Fruit fly (Drosophila melanogaster): ENCODE results near the gene Or2a.
A peak's percentile ranks its signal among the peaks of the same experiment; 100 is the strongest.

Or2a gene

dm6 chrX:2294474-2295434, 48.7 kb downstream of the Or2a start (continued):
- TF ChIP-seq tna (GFP tag; IDR thresholded peaks at IDR 0.05; ENCODE audit: partially characterized antibody) (no peak), CG4328 (GFP tag; optimal IDR thresholded peaks at IDR 0.05) (peak; percentile 45), bbx (GFP tag; IDR thresholded peaks at IDR 0.05; ENCODE audit: partially characterized antibody) (no peak), oc (tag; optimal IDR thresholded peaks at IDR 0.05) (no peak), Atf-2 (GFP tag; optimal IDR thresholded peaks at IDR 0.05) (no peak), nmo (GFP tag; optimal IDR thresholded peaks at IDR 0.05) (no peak), CG4282 (GFP tag; optimal IDR thresholded peaks at IDR 0.05) (no peak), HLH54F (GFP tag; optimal IDR thresholded peaks at IDR 0.05) (no peak), vfl (GFP tag; optimal IDR thresholded peaks at IDR 0.05) (no peak), sisA (GFP tag; IDR thresholded peaks at IDR 0.05) (0 out of 2 replicates have a peak, but pooled peaks have one; percentile 7), CG1024 (GFP tag; IDR thresholded peaks at IDR 0.05) (peak; percentile 34; the same call in 1 of the 2 replicates), CG10979 (tag; optimal IDR thresholded peaks at IDR 0.05) (no peak), nau (GFP tag; optimal IDR thresholded peaks at IDR 0.05) (peak; percentile 18), CG12236 (GFP tag; optimal IDR thresholded peaks at IDR 0.05) (peak; percentile 20), CG8359 (GFP tag; optimal IDR thresholded peaks at IDR 0.05; ENCODE audit: borderline replicate concordance) (peak; percentile 4), CG5180 (GFP tag; optimal IDR thresholded peaks at IDR 0.05) (no peak), CG34224 (GFP tag; IDR thresholded peaks at IDR 0.05; ENCODE audit: partially characterized antibody) (no peak), Dp (GFP tag; optimal IDR thresholded peaks at IDR 0.05) (no peak), CG10565 (GFP tag; optimal IDR thresholded peaks at IDR 0.05) (no peak), Camta (GFP tag; optimal IDR thresholded peaks at IDR 0.05) (no peak), CG18764 (GFP tag; optimal IDR thresholded peaks at IDR 0.05) (no peak), CG5245 (GFP tag; optimal IDR thresholded peaks at IDR 0.05) (no peak), CG3838 (GFP tag; optimal IDR thresholded peaks at IDR 0.05) (no peak), CG2202 (tag; optimal IDR thresholded peaks at IDR 0.05) (peak; percentile 14), CG10654 (GFP tag; optimal IDR thresholded peaks at IDR 0.05) (no peak), zfh2 (GFP tag; optimal IDR thresholded peaks at IDR 0.05) (no peak), CG30403 (GFP tag; optimal IDR thresholded peaks at IDR 0.05) (no peak), CG11247 (GFP tag; IDR thresholded peaks at IDR 0.05) (no peak), sd (tag; optimal IDR thresholded peaks at IDR 0.05) (no peak), Dref (GFP tag; IDR thresholded peaks at IDR 0.05) (no peak), Jarid2 (GFP tag; optimal IDR thresholded peaks at IDR 0.05) (no peak), Gug (GFP tag; IDR thresholded peaks at IDR 0.05) (no peak), CG31365 (tag; optimal IDR thresholded peaks at IDR 0.05) (no peak), Dip3 (GFP tag; optimal IDR thresholded peaks at IDR 0.05) (no peak), kay (GFP tag; optimal IDR thresholded peaks at IDR 0.05) (no peak), eve (GFP tag; optimal IDR thresholded peaks at IDR 0.05) (peak in 1 of 2 experiments; percentile 81), CG4424 (GFP tag; optimal IDR thresholded peaks at IDR 0.05) (no peak), CG42726 (GFP tag; IDR thresholded peaks at IDR 0.05; ENCODE audit: partially characterized antibody) (no peak), Oli (tag; optimal IDR thresholded peaks at IDR 0.05) (no peak), CG11085 (GFP tag; IDR thresholded peaks at IDR 0.05) (no peak), dmrt99B (tag; optimal IDR thresholded peaks at IDR 0.05) (peak; percentile 10), CG2199 (GFP tag; IDR thresholded peaks at IDR 0.05) (no peak), Rfx (GFP tag; IDR thresholded peaks at IDR 0.05) (no peak), CG18476 (GFP tag; optimal IDR thresholded peaks at IDR 0.05) (no peak), CG32532 (GFP tag; IDR thresholded peaks at IDR 0.05) (no peak), CG34376 (GFP tag; optimal IDR thresholded peaks at IDR 0.05) (no peak), Pdp1 (GFP tag; optimal IDR thresholded peaks at IDR 0.05) (no peak), crol (GFP tag; IDR thresholded peaks at IDR 0.05) (peak; percentile 68; the same call in 1 of the 2 replicates), usp (GFP tag; optimal IDR thresholded peaks at IDR 0.05) (no peak)
